Worm (Caenorhabditis elegans): ENCODE data around the gene pcca-1.
A peak's percentile ranks its signal among the peaks of the same experiment; 100 is the strongest.

pcca-1 gene

DNA sequence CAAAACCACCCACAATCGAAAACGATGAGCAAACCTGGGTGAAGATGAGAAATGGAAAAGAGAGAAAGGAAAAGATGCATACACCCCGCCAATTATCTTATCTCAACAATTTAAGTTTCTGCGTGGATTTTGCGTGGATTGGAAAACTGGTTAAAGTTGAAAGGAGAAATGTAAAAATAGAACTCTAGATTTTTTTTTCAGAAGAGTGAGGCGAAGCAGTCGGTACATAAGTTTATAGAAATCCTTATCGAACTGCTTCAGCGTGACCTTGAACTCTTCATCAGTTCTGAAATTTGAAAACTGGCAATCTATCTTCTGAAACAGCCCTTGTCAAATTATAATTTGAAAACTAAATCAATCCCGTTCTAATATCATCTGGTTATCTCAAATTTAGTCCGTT lies 28.3 kb upstream of the pcca-1 start, which contains the start of gene clik-2:
TSS of gene clik-2 (minus strand) at position 101 of the 400 bp plus-strand sequence.
- TF ChIP-seq nhr-90 (tag; optimal IDR thresholded peaks at IDR 0.05) (no peak), sdz-38 (tag; optimal IDR thresholded peaks at IDR 0.05) (no peak), rec-8 (tag; optimal IDR thresholded peaks at IDR 0.05) (no peak), T26A5.8 (tag; optimal IDR thresholded peaks at IDR 0.05) (no peak), sea-2 (GFP tag; IDR thresholded peaks at IDR 0.05) (no peak), let-526 (GFP tag; IDR thresholded peaks at IDR 0.05) (no peak), tbx-9 (tag; optimal IDR thresholded peaks at IDR 0.05; ENCODE audit: borderline replicate concordance) (no peak), athp-1 (tag; optimal IDR thresholded peaks at IDR 0.05) (no peak), Y67H2A.10 (GFP tag; conservative IDR thresholded peaks at IDR 0.05) (no peak)

DNA sequence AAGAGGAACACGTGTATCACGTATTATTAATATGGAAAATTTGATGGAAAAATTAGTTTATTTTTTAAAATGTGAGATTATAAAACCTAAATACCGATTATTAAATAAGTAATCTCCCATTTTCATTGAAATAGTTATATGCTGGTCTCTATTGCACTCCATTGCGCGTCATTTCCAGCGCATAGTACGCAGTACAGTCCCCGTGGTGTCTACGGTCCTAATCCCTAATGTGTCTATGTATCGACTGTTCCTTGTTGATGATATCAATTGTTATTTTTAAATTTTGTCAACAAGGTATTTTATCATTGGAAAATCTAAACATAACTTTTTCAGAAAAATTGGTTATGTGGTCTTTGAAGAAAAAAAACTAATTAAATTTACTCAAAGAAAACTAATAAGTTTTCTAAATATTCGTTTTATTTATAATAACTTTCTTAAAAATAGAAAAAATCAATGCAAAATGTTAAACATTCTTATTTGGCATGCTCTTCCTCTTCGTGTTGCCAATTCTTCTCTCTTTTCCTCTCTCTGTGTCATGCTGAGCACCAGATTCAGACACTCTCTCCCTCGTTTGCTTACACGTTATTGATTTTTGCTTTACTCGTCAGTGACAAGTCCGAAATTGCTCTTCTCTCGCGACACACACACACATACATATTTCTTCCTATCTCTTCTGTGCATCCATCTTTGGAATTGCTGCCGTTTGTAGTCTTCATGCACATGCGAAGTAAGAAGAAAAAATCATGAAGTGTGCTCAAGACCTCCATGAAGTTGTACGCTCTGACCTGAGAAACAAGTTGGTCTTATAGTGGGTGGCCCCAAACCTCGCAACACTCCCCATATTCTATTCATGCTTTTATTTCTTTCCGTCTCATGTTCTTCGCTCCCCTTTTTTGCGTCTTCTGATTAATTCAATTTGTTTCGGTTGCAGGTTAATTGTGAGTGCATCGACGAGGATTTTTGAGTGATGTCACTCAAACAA lies 21.5 kb upstream of the pcca-1 start, which contains the start of gene unc-18:
TSS of gene unc-18 (plus strand) at position 932 of the 982 bp plus-strand sequence.
- no peak for TF ChIP-seq pha-4 (tag; optimal IDR thresholded peaks at IDR 0.05)
- TF ChIP-seq lin-35 (GFP tag; optimal IDR thresholded peaks at IDR 0.05): peak in 1 of 3 experiments; percentile 25

DNA sequence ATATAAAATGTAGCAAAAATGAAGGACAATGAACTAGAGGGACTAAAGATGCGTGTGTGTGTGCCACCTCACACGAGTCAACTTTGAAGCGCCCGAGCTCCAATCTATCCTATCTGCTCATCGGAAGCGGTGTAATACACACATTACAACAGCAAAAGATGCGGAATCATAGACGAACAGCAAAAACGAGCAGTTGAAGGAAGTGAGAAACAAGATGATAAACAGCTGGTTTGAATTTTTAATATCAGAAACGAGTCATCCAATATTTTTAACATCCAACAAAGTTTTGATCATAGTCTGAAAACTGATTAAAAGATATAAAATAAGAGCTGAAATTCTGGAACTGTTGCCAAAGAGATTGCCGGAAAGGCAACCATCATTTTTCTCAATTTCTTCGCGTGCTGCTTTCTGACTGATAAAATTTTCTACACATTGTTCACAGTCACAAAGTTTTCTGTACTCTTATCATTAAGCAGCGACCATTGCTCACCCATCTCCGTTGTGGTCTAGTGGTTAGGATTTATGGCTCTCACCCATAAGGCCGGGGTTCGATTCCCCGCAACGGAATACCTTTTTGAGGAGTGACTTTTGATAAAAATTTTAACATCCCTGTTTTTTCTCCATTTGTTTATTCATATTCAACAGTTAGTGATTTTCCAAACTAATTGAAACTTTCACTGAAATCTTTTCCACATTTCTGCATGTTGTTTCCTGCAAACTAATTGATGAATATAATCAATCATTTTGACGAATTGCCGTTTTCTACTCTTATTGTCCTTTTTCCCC lies 20.0 kb upstream of the pcca-1 start, which contains the start of gene stn-2:
TSS of gene stn-2 (minus strand) at position 75 of the 786 bp plus-strand sequence.
- TF ChIP-seq mxl-1 (tag; optimal IDR thresholded peaks at IDR 0.05) (peak; percentile 42), him-1 (tag; optimal IDR thresholded peaks at IDR 0.05) (peak; percentile 91), nhr-90 (tag; optimal IDR thresholded peaks at IDR 0.05) (peak; percentile 56), Y79H2A.3 (GFP tag; conservative IDR thresholded peaks at IDR 0.05) (no peak), nfyb-1 (GFP tag; IDR thresholded peaks at IDR 0.05) (peak; percentile 60; the same call in 1 of the 2 replicates), madf-10 (tag; optimal IDR thresholded peaks at IDR 0.05) (peak; percentile 65), zfh-2 (GFP tag; conservative IDR thresholded peaks at IDR 0.05) (no peak), madf-3 (GFP tag; IDR thresholded peaks at IDR 0.05) (0 out of 2 replicates have a peak, but pooled peaks have one; percentile 42), chd-7 (tag; optimal IDR thresholded peaks at IDR 0.05) (no peak), rpc-1 (optimal IDR thresholded peaks at IDR 0.05) (peak; percentile 85), rpc-1 (tag; optimal IDR thresholded peaks at IDR 0.05) (peak; percentile 91), dox-1 (GFP tag; IDR thresholded peaks at IDR 0.05) (peak; percentile 61), hrde-1 (tag; optimal IDR thresholded peaks at IDR 0.05; ENCODE audit: borderline replicate concordance) (no peak), die-1 (tag; optimal IDR thresholded peaks at IDR 0.05) (peak; percentile 80), pbrm-1 (GFP tag; IDR thresholded peaks at IDR 0.05) (peak; percentile 69), hlh-26 (GFP tag; conservative IDR thresholded peaks at IDR 0.05) (no peak), ZK185.1 (tag; optimal IDR thresholded peaks at IDR 0.05; ENCODE audit: poor library complexity, severe bottlenecking) (peak; percentile 60), sptf-2 (GFP tag; optimal IDR thresholded peaks at IDR 0.05) (no peak), ztf-18 (tag; optimal IDR thresholded peaks at IDR 0.05) (peak; percentile 57), hmg-1.2 (GFP tag; IDR thresholded peaks at IDR 0.05) (peak; percentile 64), hmg-20 (GFP tag; IDR thresholded peaks at IDR 0.05) (no peak), tbp1 (GFP tag; optimal IDR thresholded peaks at IDR 0.05) (peak; percentile 87), tlf-1 (GFP tag; optimal IDR thresholded peaks at IDR 0.05) (no peak), mes-4 (tag; optimal IDR thresholded peaks at IDR 0.05) (peak; percentile 16), snpc-4 (GFP tag; optimal IDR thresholded peaks at IDR 0.05) (no peak), snpc-4 (tag; optimal IDR thresholded peaks at IDR 0.05) (peak in 1 of 4 experiments; percentile 63), Y95B8A.8 (GFP tag; IDR thresholded peaks at IDR 0.05) (0 out of 2 replicates have a peak, but pooled peaks have one; percentile 55), lir-1 (GFP tag; conservative IDR thresholded peaks at IDR 0.05) (peak; percentile 18; the same call in 1 of the 2 replicates), dpl-1 (GFP tag; optimal IDR thresholded peaks at IDR 0.05) (peak; percentile 3), F10E7.11 (tag; optimal IDR thresholded peaks at IDR 0.05) (no peak), aptf-3 (GFP tag; IDR thresholded peaks at IDR 0.05) (no peak), xnd-1 (tag; optimal IDR thresholded peaks at IDR 0.05) (no peak)
